Worm (Caenorhabditis elegans): ENCODE data around the gene T19C4.24.

- TF ChIP-seq alr-1 (tag; optimal IDR thresholded peaks at IDR 0.05) (no peak), mab-5 (tag; optimal IDR thresholded peaks at IDR 0.05) (no peak), nhr-77 (tag; optimal IDR thresholded peaks at IDR 0.05) (no peak), lsy-2 (tag; optimal IDR thresholded peaks at IDR 0.05) (no peak), lin-11 (tag; optimal IDR thresholded peaks at IDR 0.05) (no peak)
These were observed 15.0 kb upstream of the T19C4.24 start, which contains the start of gene srg-41 for ce11 chrV:11161791-11162190.

Measured in whole organism, L2 larva.